Worm (Caenorhabditis elegans) whole organism, L1 larva: ENCODE data around the gene fipr-5.

Experiments
- C04F5.9 ChIP-seq: sonication (generic microtip); optimal IDR thresholded peaks from 2 replicates; lab custom pipeline; 2016; ENCODE audit warnings: missing genetic modification characterization, missing compliant biosample characterization
- C34B4.2 ChIP-seq: sonication (generic microtip); optimal IDR thresholded peaks from 2 replicates; lab custom pipeline; 2017; ENCODE audit warnings: mild to moderate bottlenecking, missing genetic modification characterization, missing compliant biosample characterization
- F16B12.6 ChIP-seq: fragments of 150-350 bp; optimal IDR thresholded peaks from 2 replicates; lab custom pipeline; 2014; ENCODE audit warnings: missing biosample characterization, missing genetic modification characterization
- aly-2 ChIP-seq: fragments of 150-350 bp; optimal IDR thresholded peaks from 2 replicates; lab custom pipeline; 2014; ENCODE audit warnings: missing biosample characterization, missing genetic modification characterization
- ceh-88 ChIP-seq: fragments of 200-800 bp; sonication (Bioruptor generic); IDR thresholded peaks from 2 replicates; pipeline ENCODE4 v1.3.6; 2022; ENCODE audit warnings: missing genetic modification characterization, missing compliant biosample characterization
- dsc-1 ChIP-seq: sonication (generic microtip); optimal IDR thresholded peaks from 2 replicates; lab custom pipeline; 2016; ENCODE audit warnings: mild to moderate bottlenecking, missing genetic modification characterization, missing compliant biosample characterization
- egl-13 ChIP-seq: sonication (generic microtip); optimal IDR thresholded peaks from 2 replicates; lab custom pipeline; 2016; ENCODE audit warnings: missing genotype, missing genetic modification reagents, missing genetic modification characterization, missing compliant biosample characterization
- egl-27 ChIP-seq, 2 experiments: fragments of 150-350 bp in 1 of 2; sonication (generic microtip); optimal IDR thresholded peaks; 3 replicates each; lab custom pipeline; 2017 to 2018; ENCODE audit warnings: missing biosample characterization in 2 of 2, missing genetic modification characterization in 2 of 2, missing genetic modification reagents in 2 of 2
- elt-2 ChIP-seq: sonication (generic microtip); optimal IDR thresholded peaks from 2 replicates; lab custom pipeline; 2016; ENCODE audit warnings: missing genetic modification characterization, mild to moderate bottlenecking, inconsistent platforms, missing compliant biosample characterization, missing genetic modification reagents
- fkh-4 ChIP-seq: sonication (generic microtip); optimal IDR thresholded peaks from 2 replicates; lab custom pipeline; 2016; ENCODE audit warnings: missing compliant biosample characterization, missing genetic modification characterization, borderline replicate concordance
- fkh-8 ChIP-seq: sonication (generic microtip); optimal IDR thresholded peaks from 2 replicates; lab custom pipeline; 2016; ENCODE audit warnings: mild to moderate bottlenecking, missing genetic modification characterization, missing compliant biosample characterization
- grh-1 ChIP-seq: fragments of 200-800 bp; sonication (Bioruptor generic); IDR thresholded peaks from 2 replicates; pipeline ENCODE4 v1.3.6; 2022; ENCODE audit warnings: missing genetic modification reagents, missing genetic modification characterization, missing compliant biosample characterization
- hlh-17 ChIP-seq: fragments of 200-800 bp; sonication (Bioruptor generic); optimal IDR thresholded peaks from 2 replicates; lab custom pipeline; 2018; ENCODE audit warnings: missing genetic modification characterization, mild to moderate bottlenecking, missing compliant biosample characterization, moderate library complexity, borderline replicate concordance
- hlh-4 ChIP-seq: sonication (generic microtip); optimal IDR thresholded peaks from 2 replicates; lab custom pipeline; 2016; ENCODE audit warnings: mild to moderate bottlenecking, missing genetic modification characterization, missing compliant biosample characterization
- jun-1 ChIP-seq: fragments of 150-350 bp; optimal IDR thresholded peaks from 2 replicates; lab custom pipeline; 2014; ENCODE audit warnings: missing biosample characterization, missing genetic modification reagents, missing genetic modification characterization
- lin-13 ChIP-seq: fragments of 150-350 bp; optimal IDR thresholded peaks from 2 replicates; lab custom pipeline; 2014; ENCODE audit warnings: missing biosample characterization, missing genetic modification reagents, missing genetic modification characterization
- lin-14 ChIP-seq: fragments of 200-800 bp; sonication (Bioruptor generic); optimal IDR thresholded peaks from 2 replicates; lab custom pipeline; 2018; ENCODE audit warnings: mild to moderate bottlenecking, missing genetic modification characterization, moderate library complexity, missing compliant biosample characterization
- mdl-1 ChIP-seq, 2 experiments: fragments of 150-350 bp; optimal IDR thresholded peaks; 2 replicates each; lab custom pipeline; 2014 to 2017; ENCODE audit warnings: missing biosample characterization in 2 of 2, missing genetic modification characterization in 2 of 2, inconsistent platforms in 1 of 2
- mef-2 ChIP-seq: fragments of 150-350 bp; optimal IDR thresholded peaks from 2 replicates; lab custom pipeline; 2014; ENCODE audit warnings: missing biosample characterization, missing genetic modification characterization
- mep-1 ChIP-seq: fragments of 150-350 bp; optimal IDR thresholded peaks from 2 replicates; lab custom pipeline; 2014; ENCODE audit warnings: missing biosample characterization, missing genetic modification characterization
- nhr-19 ChIP-seq: fragments of 200-800 bp; sonication (Bioruptor generic); conservative IDR thresholded peaks from 2 replicates; pipeline ENCODE4 v1.3.6; 2022; ENCODE audit warnings: missing genetic modification characterization, missing compliant biosample characterization
- nhr-20 ChIP-seq: sonication (generic microtip); optimal IDR thresholded peaks from 2 replicates; lab custom pipeline; 2016; ENCODE audit warnings: mild to moderate bottlenecking, missing genetic modification characterization, missing compliant biosample characterization
- nhr-237 ChIP-seq: fragments of 150-350 bp; optimal IDR thresholded peaks from 2 replicates; lab custom pipeline; 2014; ENCODE audit warnings: missing biosample characterization, missing genetic modification characterization
- nhr-71 ChIP-seq: sonication (generic microtip); optimal IDR thresholded peaks from 2 replicates; lab custom pipeline; 2016; ENCODE audit warnings: mild to moderate bottlenecking, missing genetic modification characterization, moderate library complexity, missing compliant biosample characterization
- nhr-76 ChIP-seq: sonication (generic microtip); optimal IDR thresholded peaks from 2 replicates; lab custom pipeline; 2017; ENCODE audit warnings: missing biosample characterization, missing genetic modification characterization
- nhr-85 ChIP-seq: sonication (generic microtip); peaks from one replicate; lab custom pipeline; 2016; ENCODE audit warnings: missing genetic modification characterization, inconsistent platforms, missing compliant biosample characterization
- pax-3 ChIP-seq: fragments of 200-800 bp; sonication (Bioruptor generic); optimal IDR thresholded peaks from 2 replicates; lab custom pipeline; 2018; ENCODE audit warnings: mild to moderate bottlenecking, missing genetic modification characterization, moderate library complexity, missing compliant biosample characterization
- rnt-1 ChIP-seq: sonication (generic microtip); optimal IDR thresholded peaks from 2 replicates; lab custom pipeline; 2016; ENCODE audit warnings: mild to moderate bottlenecking, missing genetic modification characterization, moderate library complexity, missing compliant biosample characterization
- skn-1 ChIP-seq: fragments of 150-350 bp; optimal IDR thresholded peaks from 2 replicates; lab custom pipeline; 2014; ENCODE audit warnings: missing biosample characterization, missing genetic modification characterization
- snpc-4 ChIP-seq: fragments of 150-350 bp; optimal IDR thresholded peaks from 2 replicates; lab custom pipeline; 2014; ENCODE audit warnings: missing biosample characterization, missing genetic modification characterization
- snu-23 ChIP-seq: sonication (generic microtip); optimal IDR thresholded peaks from 2 replicates; lab custom pipeline; 2016; ENCODE audit warnings: missing genetic modification characterization, missing compliant biosample characterization
- sox-4 ChIP-seq: sonication (generic microtip); optimal IDR thresholded peaks from 2 replicates; lab custom pipeline; 2016; ENCODE audit warnings: missing genetic modification characterization, missing compliant biosample characterization
- sptf-1 ChIP-seq: fragments of 150-350 bp; optimal IDR thresholded peaks from 2 replicates; lab custom pipeline; 2014; ENCODE audit warnings: missing biosample characterization, missing genetic modification characterization
- sup-37 ChIP-seq: fragments of 200-800 bp; sonication (Bioruptor generic); optimal IDR thresholded peaks from 2 replicates; lab custom pipeline; 2018; ENCODE audit warnings: mild to moderate bottlenecking, missing genetic modification characterization, missing compliant biosample characterization
- swsn-7 ChIP-seq: sonication (generic microtip); optimal IDR thresholded peaks from 2 replicates; lab custom pipeline; 2016; ENCODE audit warnings: missing genetic modification characterization, missing compliant biosample characterization
- tbx-2 ChIP-seq: sonication (generic microtip); optimal IDR thresholded peaks from 2 replicates; lab custom pipeline; 2016; ENCODE audit warnings: missing genetic modification characterization, missing compliant biosample characterization
- unc-130 ChIP-seq: fragments of 150-350 bp; optimal IDR thresholded peaks from 2 replicates; lab custom pipeline; 2017; ENCODE audit warnings: missing biosample characterization, missing genetic modification characterization, inconsistent platforms
- unc-30 ChIP-seq: sonication (generic microtip); optimal IDR thresholded peaks from 2 replicates; lab custom pipeline; 2017; ENCODE audit warnings: missing biosample characterization, missing genetic modification characterization
- unc-86 ChIP-seq: sonication (generic microtip); optimal IDR thresholded peaks from 2 replicates; lab custom pipeline; 2016; ENCODE audit warnings: missing genetic modification characterization, missing compliant biosample characterization
- xbp-1 ChIP-seq: sonication (generic microtip); optimal IDR thresholded peaks from 2 replicates; lab custom pipeline; 2016; ENCODE audit warnings: missing genetic modification characterization, missing compliant biosample characterization
- ztf-11 ChIP-seq, 2 experiments: sonication (generic microtip); optimal IDR thresholded peaks; 2 replicates each; lab custom pipeline; 2016 to 2017; ENCODE audit warnings: missing genetic modification characterization in 2 of 2, missing biosample characterization in 1 of 2, missing compliant biosample characterization in 1 of 2
- ztf-4 ChIP-seq: fragments of 150-350 bp; optimal IDR thresholded peaks from 2 replicates; lab custom pipeline; 2014; ENCODE audit warnings: missing biosample characterization, missing genetic modification characterization

Gene fipr-5

DNA sequence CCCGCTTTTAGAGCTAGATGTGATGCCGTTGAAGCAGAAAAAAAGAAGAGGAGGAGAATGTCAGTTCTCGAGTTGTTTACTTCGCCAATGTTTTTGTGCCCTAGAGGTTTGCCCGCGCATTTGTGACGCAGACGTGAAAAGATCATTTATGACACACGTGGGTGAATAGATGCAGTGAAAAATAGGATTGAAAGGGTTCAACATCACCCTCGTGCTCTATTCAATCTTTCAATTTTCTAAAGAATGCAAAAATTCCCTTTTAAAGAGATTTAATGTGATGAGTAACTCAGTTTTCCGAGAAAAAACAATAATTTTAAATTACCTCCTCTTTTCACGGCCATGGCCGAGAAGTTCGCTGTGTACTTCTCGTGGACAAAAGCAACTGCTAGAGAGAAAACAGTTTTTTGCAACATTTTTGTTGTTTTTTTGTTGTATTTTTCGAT lies 25.2 kb upstream of the fipr-5 start (continued):
- peak; percentile 67 for TF ChIP-seq nhr-85
- TF ChIP-seq lin-14 = peak; percentile 94
- TF ChIP-seq mep-1 (tag; lab: Kevin White, UChicago) = peak; percentile 44
- no peak for TF ChIP-seq egl-27 (tag; optimal IDR thresholded peaks at IDR 0.05; lab: Kevin White, UChicago)
- peak; percentile 68 for TF ChIP-seq sox-4
- TF ChIP-seq hlh-17 (GFP tag; lab: Kevin White, UChicago) = no peak
- no peak for TF ChIP-seq snpc-4
- peak; percentile 13 for TF ChIP-seq lin-13 (GFP tag; lab: Kevin White, UChicago)
- TF ChIP-seq unc-130 = peak; percentile 59
- peak; percentile 69 for TF ChIP-seq unc-86
- no peak for TF ChIP-seq jun-1 (tag; lab: Kevin White, UChicago)
- TF ChIP-seq nhr-20 (tag; lab: Kevin White, UChicago) = peak; percentile 30
- TF ChIP-seq nhr-19 = peak; percentile 37
- peak; percentile 89 for TF ChIP-seq fkh-8 (tag; lab: Kevin White, UChicago)
- TF ChIP-seq mdl-1 (tag; optimal IDR thresholded peaks at IDR 0.05; lab: Kevin White, UChicago) = peak in 1 of 2 experiments; percentile 89
- no peak for TF ChIP-seq rnt-1 (tag; lab: Kevin White, UChicago)
- TF ChIP-seq C04F5.9 (tag; lab: Kevin White, UChicago) = no peak
- peak; percentile 41 for TF ChIP-seq ztf-4 (tag; lab: Kevin White, UChicago)
- 0 out of 2 replicates have a peak, but pooled peaks have one; percentile 48 for TF ChIP-seq ceh-88 (GFP tag; lab: Robert Waterston, UW)
- peak; percentile 34 for TF ChIP-seq xbp-1
- TF ChIP-seq tbx-2 (tag; lab: Kevin White, UChicago) = no peak
- TF ChIP-seq, all 84 proteins: peak for 35

DNA sequence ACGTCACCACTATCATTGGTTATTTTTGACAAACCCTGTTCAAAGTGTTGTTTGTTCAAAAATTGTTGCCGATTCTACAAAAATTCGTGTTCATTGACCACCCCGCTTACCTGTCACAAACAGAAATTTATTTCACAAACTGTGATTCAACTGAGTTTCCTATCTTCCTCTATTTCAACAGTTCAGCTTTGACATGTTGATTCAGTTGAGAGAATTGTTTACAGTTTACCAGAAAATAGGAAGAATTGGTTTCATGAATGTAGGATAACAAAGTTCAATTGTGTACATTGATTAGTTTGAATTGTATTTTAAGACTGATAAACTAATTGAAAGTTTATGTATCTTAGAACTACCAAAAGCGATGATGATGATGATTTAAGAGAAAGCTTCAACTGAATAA lies 24.4 kb upstream of the fipr-5 start:
- TF ChIP-seq C34B4.2 (tag; lab: Kevin White, UChicago) (no peak), unc-130 (no peak), swsn-7 (no peak), nhr-71 (tag; lab: Kevin White, UChicago) (no peak), pax-3 (tag; lab: Kevin White, UChicago) (no peak), dsc-1 (tag; lab: Kevin White, UChicago) (peak; percentile 6)
- TF ChIP-seq, all 84 proteins: peak for 1

DNA sequence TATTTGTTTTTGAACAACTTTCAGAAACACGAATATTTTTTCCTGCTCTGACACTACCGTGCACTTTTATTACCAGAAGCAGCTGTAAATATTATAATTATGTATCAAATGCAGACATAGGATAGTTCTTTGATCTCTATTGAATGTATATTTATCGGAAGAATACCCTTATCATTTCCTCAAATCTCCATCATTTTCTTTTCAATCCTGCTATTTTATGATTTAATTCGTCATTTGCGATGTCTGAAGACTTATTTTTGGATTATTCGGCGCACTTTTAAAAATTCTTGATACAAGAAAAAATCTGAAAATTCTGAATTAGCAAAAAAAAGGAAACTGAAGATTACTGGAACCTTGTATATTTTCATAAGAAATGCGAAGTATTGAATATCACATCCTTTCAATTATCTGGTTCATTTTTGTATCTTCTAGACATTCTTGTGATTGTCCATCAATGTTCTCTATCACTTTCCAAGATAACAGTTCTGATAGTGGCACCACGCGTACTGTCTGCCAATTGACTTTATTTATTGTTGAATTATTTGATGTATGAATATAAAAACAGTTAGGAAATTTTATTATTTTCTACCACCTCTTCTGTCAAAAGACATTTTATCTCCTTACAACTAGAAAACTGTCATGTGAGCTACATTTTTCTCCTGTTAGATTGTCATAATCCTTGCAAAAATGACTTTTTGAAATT lies 23.0 kb upstream of the fipr-5 start:
- no peak for TF ChIP-seq unc-30 (tag; lab: Kevin White, UChicago)
- no peak for TF ChIP-seq xbp-1
- peak; percentile 73 for TF ChIP-seq dsc-1 (tag; lab: Kevin White, UChicago)
- no peak for TF ChIP-seq skn-1 (tag; lab: Kevin White, UChicago)
- TF ChIP-seq egl-13 (tag; lab: Kevin White, UChicago) = no peak
- TF ChIP-seq lin-14 = no peak
- TF ChIP-seq fkh-8 (tag; lab: Kevin White, UChicago) = peak; percentile 11
- no peak for TF ChIP-seq mef-2 (tag; lab: Kevin White, UChicago)
- no peak for TF ChIP-seq C04F5.9 (tag; lab: Kevin White, UChicago)
- TF ChIP-seq elt-2 (tag; lab: Kevin White, UChicago) = peak; percentile 34
- TF ChIP-seq F16B12.6 (tag; lab: Kevin White, UChicago) = no peak
- TF ChIP-seq unc-130 = no peak
- no peak for TF ChIP-seq snu-23 (GFP tag; lab: Kevin White, UChicago)
- no peak for TF ChIP-seq sptf-1

DNA sequence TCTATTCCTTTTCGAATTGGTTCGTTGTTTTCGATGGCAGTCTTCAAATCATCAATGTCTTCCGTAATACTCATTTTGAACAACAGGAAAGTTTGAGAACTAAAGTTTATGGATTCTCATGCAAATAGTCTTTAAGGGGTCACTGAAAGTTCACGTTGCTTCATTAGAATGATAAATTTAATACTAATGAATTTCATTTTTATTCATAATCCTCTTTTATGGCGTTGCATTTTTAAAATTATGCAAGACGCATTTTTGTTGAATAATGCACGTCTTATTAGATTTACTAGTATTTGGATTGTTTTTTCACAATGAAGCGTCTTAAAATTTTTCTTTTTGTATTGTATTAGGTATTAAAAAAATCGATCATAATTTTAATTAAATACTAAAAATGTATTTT lies 21.9 kb upstream of the fipr-5 start, which contains the start of gene C12D8.9:
TSS of gene C12D8.9 (minus strand) at position 101 of the 400 bp plus-strand sequence.
- TF ChIP-seq pax-3 (tag; lab: Kevin White, UChicago) = no peak
- no peak for TF ChIP-seq F16B12.6 (tag; lab: Kevin White, UChicago)
- no peak for TF ChIP-seq fkh-4 (tag; lab: Kevin White, UChicago)
- no peak for TF ChIP-seq hlh-17 (GFP tag; lab: Kevin White, UChicago)
- no peak for TF ChIP-seq nhr-237 (tag; lab: Kevin White, UChicago)
- no peak for TF ChIP-seq swsn-7
- no peak for TF ChIP-seq nhr-76
- TF ChIP-seq sup-37 (GFP tag; lab: Kevin White, UChicago) = no peak
- TF ChIP-seq ztf-11 (tag; optimal IDR thresholded peaks at IDR 0.05; lab: Kevin White, UChicago) = no peak
- no peak for TF ChIP-seq aly-2
- no peak for TF ChIP-seq egl-13 (tag; lab: Kevin White, UChicago)
- TF ChIP-seq xbp-1 = no peak
- no peak for TF ChIP-seq hlh-4 (tag; lab: Kevin White, UChicago)
- TF ChIP-seq dsc-1 (tag; lab: Kevin White, UChicago) = no peak
- no peak for TF ChIP-seq grh-1 (GFP tag; lab: Robert Waterston, UW)
